Worm (Caenorhabditis elegans) whole organism, young adult: Measurements from ENCODE around the gene wdr-54.

Experiments used
- D2030.7 ChIP-seq: fragments of 200-800 bp; sonication (Bioruptor generic); IDR thresholded peaks from 2 replicates; pipeline ENCODE4 v1.3.6; 2022; ENCODE audit warnings: missing genetic modification reagents, missing genetic modification characterization, missing compliant biosample characterization
- T07F8.4 ChIP-seq: sonication (generic microtip); optimal IDR thresholded peaks from 2 replicates; lab custom pipeline; 2016; ENCODE audit warnings: mild to moderate bottlenecking, missing genetic modification characterization, moderate library complexity, missing compliant biosample characterization
- athp-1 ChIP-seq: sonication (generic microtip); optimal IDR thresholded peaks from 2 replicates; lab custom pipeline; 2017; ENCODE audit warnings: mild to moderate bottlenecking, missing genetic modification characterization, missing compliant biosample characterization
- ccch-3 ChIP-seq: fragments of 200-800 bp; sonication (Bioruptor generic); optimal IDR thresholded peaks from 2 replicates; lab custom pipeline; 2018; ENCODE audit warnings: mild to moderate bottlenecking, missing genetic modification characterization, missing compliant biosample characterization
- ceh-79 ChIP-seq: sonication (generic microtip); optimal IDR thresholded peaks from 2 replicates; lab custom pipeline; 2017; ENCODE audit warnings: mild to moderate bottlenecking, missing genetic modification characterization, missing compliant biosample characterization
- egl-18 ChIP-seq: fragments of 200-800 bp; sonication (Bioruptor generic); IDR thresholded peaks from 2 replicates; pipeline ENCODE4 v1.3.6; 2022; ENCODE audit warnings: missing genetic modification reagents, missing genetic modification characterization, missing compliant biosample characterization
- hlh-12 ChIP-seq: sonication (generic microtip); optimal IDR thresholded peaks from 2 replicates; lab custom pipeline; 2016; ENCODE audit warnings: missing genetic modification characterization, missing compliant biosample characterization
- nhr-27 ChIP-seq: fragments of 200-800 bp; sonication (Bioruptor generic); optimal IDR thresholded peaks from 2 replicates; lab custom pipeline; 2018; ENCODE audit warnings: mild to moderate bottlenecking, missing genetic modification characterization, moderate library complexity, missing compliant biosample characterization
- nhr-90 ChIP-seq: sonication (generic microtip); optimal IDR thresholded peaks from 2 replicates; lab custom pipeline; 2016; ENCODE audit warnings: missing genotype, mild to moderate bottlenecking, missing genetic modification characterization, missing compliant biosample characterization
- pha-4 ChIP-seq: fragments of 150-350 bp; sonication (generic microtip); optimal IDR thresholded peaks from 2 replicates; lab custom pipeline; 2014; ENCODE audit warnings: missing biosample characterization, missing genetic modification reagents, missing genetic modification characterization
- snpc-4 ChIP-seq, 5 experiments: fragments of 150-350 bp in 1 of 5; sonication (generic microtip) in 4 of 5; optimal IDR thresholded peaks; 2 replicates each; lab custom pipeline; 2014 to 2018; ENCODE audit warnings: missing genetic modification characterization in 5 of 5, missing biosample characterization in 3 of 5, antibody characterized with exemption in 2 of 5, mild to moderate bottlenecking in 2 of 5, missing compliant biosample characterization in 2 of 5, missing genotype in 2 of 5, moderate library complexity in 2 of 5, missing genetic modification reagents in 1 of 5

DNA sequence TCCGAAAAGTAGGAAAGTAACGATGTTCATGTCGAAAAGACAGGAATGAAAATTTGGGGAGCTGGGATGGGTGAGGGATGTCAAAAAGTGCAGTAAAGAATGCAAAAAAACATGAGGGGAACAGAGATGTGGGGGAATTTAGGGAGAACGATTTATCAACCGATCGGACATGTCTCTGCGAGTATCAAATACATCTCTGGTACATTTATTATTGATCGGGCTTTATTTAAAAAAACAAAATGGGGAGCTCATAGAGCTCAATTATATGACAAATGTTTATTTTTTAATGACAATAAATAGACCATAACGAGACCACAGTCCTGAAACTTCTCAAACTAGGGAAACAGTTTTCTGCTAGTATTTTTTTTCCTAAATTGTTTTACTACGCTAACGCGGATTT lies 18.0 kb upstream of the wdr-54 start, which contains the start of gene F25E2.2:
- TF ChIP-seq ceh-79 (tag; lab: Kevin White, UChicago), result no peak
- TF ChIP-seq D2030.7 (GFP tag; lab: Robert Waterston, UW), result no peak
- TF ChIP-seq pha-4 (tag; lab: Kevin White, UChicago), result no peak
- no peak for TF ChIP-seq athp-1 (tag; lab: Kevin White, UChicago)
- no peak for TF ChIP-seq snpc-4 (GFP tag; optimal IDR thresholded peaks at IDR 0.05; lab: Kevin White, UChicago)
- no peak for TF ChIP-seq snpc-4 (tag; optimal IDR thresholded peaks at IDR 0.05; lab: Kevin White, UChicago)
- no peak for TF ChIP-seq T07F8.4 (tag; lab: Kevin White, UChicago)
- no peak for TF ChIP-seq egl-18
- no peak for TF ChIP-seq nhr-90
- no peak for TF ChIP-seq nhr-27 (tag; lab: Kevin White, UChicago)
- no peak for TF ChIP-seq ccch-3 (GFP tag; lab: Kevin White, UChicago)
- TF ChIP-seq hlh-12 (tag; lab: Kevin White, UChicago), result no peak
